Fruit fly (Drosophila melanogaster): ENCODE measurements around the gene CG45690.
A peak's percentile ranks its signal among the peaks of the same experiment; 100 is the strongest.

The CG45690 gene

DNA sequence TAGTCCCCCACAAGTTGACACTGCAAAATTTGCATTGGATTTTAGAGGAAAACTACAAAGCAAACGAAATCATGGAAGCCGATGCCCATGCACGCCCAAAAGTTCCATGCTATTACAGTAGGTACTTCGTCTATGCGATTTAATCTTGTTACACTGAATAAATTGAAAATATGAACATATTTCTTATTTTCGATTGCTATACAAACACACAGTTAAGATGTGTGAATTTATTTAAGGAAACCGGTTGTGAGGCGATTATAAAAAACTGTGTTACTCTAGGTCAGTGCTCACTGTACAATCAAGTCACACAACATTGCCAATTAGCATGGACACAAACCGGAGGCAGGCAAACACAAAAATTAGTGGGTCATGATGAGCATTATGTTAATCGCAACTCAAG lies 7.5 kb downstream of the CG45690 start (continued):
- TF ChIP-seq CG6272 (GFP tag; IDR thresholded peaks at IDR 0.05) (peak; percentile 75), CG2116 (GFP tag; optimal IDR thresholded peaks at IDR 0.05) (peak; percentile 40), CG15269 (tag; optimal IDR thresholded peaks at IDR 0.05) (peak; percentile 88), unpg (GFP tag; optimal IDR thresholded peaks at IDR 0.05) (peak; percentile 87), schlank (tag; optimal IDR thresholded peaks at IDR 0.05) (peak; percentile 6), pho (GFP tag; optimal IDR thresholded peaks at IDR 0.05) (peak; percentile 56), HLHmδ (GFP tag; optimal IDR thresholded peaks at IDR 0.05) (no peak), kni (GFP tag; optimal IDR thresholded peaks at IDR 0.05) (no peak), CG32532 (GFP tag; IDR thresholded peaks at IDR 0.05) (peak; percentile 83), CG34376 (GFP tag; optimal IDR thresholded peaks at IDR 0.05) (no peak), CG8478 (optimal IDR thresholded peaks at IDR 0.05) (no peak), Neu2 (GFP tag; optimal IDR thresholded peaks at IDR 0.05; ENCODE audit: borderline replicate concordance) (no peak), dati (GFP tag; IDR thresholded peaks at IDR 0.05) (peak; percentile 6; the same call in 1 of the 2 replicates), CG4730 (GFP tag; IDR thresholded peaks at IDR 0.05) (peak; percentile 89), CG9215 (GFP tag; IDR thresholded peaks at IDR 0.05) (peak; percentile 70), CG17829 (tag; optimal IDR thresholded peaks at IDR 0.05) (no peak), CG11696 (GFP tag; IDR thresholded peaks at IDR 0.05) (peak; percentile 76), CG13624 (GFP tag; optimal IDR thresholded peaks at IDR 0.05) (peak; percentile 79), sna (GFP tag; IDR thresholded peaks at IDR 0.05; ENCODE audit: partially characterized antibody) (no peak), Oli (tag; optimal IDR thresholded peaks at IDR 0.05) (peak; percentile 84), CoRest (tag; optimal IDR thresholded peaks at IDR 0.05) (peak; percentile 78), usp (GFP tag; optimal IDR thresholded peaks at IDR 0.05) (no peak), yki (optimal IDR thresholded peaks at IDR 0.05) (no peak), chn (GFP tag; optimal IDR thresholded peaks at IDR 0.05) (peak; percentile 75), Ada2b (GFP tag; IDR thresholded peaks at IDR 0.05) (peak; percentile 92), CG12942 (GFP tag; optimal IDR thresholded peaks at IDR 0.05) (peak; percentile 68), lmd (GFP tag; IDR thresholded peaks at IDR 0.05) (peak; percentile 90), Fer1 (GFP tag; optimal IDR thresholded peaks at IDR 0.05) (peak; percentile 75), CG4424 (GFP tag; optimal IDR thresholded peaks at IDR 0.05) (peak; percentile 79), CG18011 (GFP tag; optimal IDR thresholded peaks at IDR 0.05) (peak; percentile 58), CG30403 (GFP tag; optimal IDR thresholded peaks at IDR 0.05) (peak; percentile 80), knrl (GFP tag; IDR thresholded peaks at IDR 0.05; ENCODE audit: partially characterized antibody) (no peak), Eip74EF (GFP tag; optimal IDR thresholded peaks at IDR 0.05) (peak in 1 of 2 experiments; percentile 72), salm (tag; optimal IDR thresholded peaks at IDR 0.05) (peak; percentile 35), CG13894 (tag; optimal IDR thresholded peaks at IDR 0.05) (no peak), CG9876 (GFP tag; optimal IDR thresholded peaks at IDR 0.05) (peak; percentile 55), gsb-n (tag; optimal IDR thresholded peaks at IDR 0.05) (peak; percentile 32), B-H1 (GFP tag; IDR thresholded peaks at IDR 0.05) (peak; percentile 61), inv (GFP tag; IDR thresholded peaks at IDR 0.05; ENCODE audit: partially characterized antibody) (no peak), exex (tag; optimal IDR thresholded peaks at IDR 0.05) (peak; percentile 12), CG6813 (GFP tag; optimal IDR thresholded peaks at IDR 0.05) (peak; percentile 48), CG8089 (GFP tag; optimal IDR thresholded peaks at IDR 0.05) (peak; percentile 67), Jarid2 (GFP tag; optimal IDR thresholded peaks at IDR 0.05) (peak; percentile 21), CG17361 (GFP tag; IDR thresholded peaks at IDR 0.05) (peak; percentile 74), esg (GFP tag; conservative IDR thresholded peaks at IDR 0.05) (peak; percentile 86), CG7963 (GFP tag; IDR thresholded peaks at IDR 0.05; ENCODE audit: partially characterized antibody) (no peak), CG8924 (tag; optimal IDR thresholded peaks at IDR 0.05) (peak; percentile 78), wdn (GFP tag; IDR thresholded peaks at IDR 0.05) (peak; percentile 64), ash1 (GFP tag; optimal IDR thresholded peaks at IDR 0.05) (no peak), cad (GFP tag; optimal IDR thresholded peaks at IDR 0.05) (no peak), toy (GFP tag; IDR thresholded peaks at IDR 0.05) (no peak)

Data from whole organism, embryonic.